Fruit fly (Drosophila melanogaster): ENCODE results near the gene Spn77Bc.

Gene Spn77Bc

DNA sequence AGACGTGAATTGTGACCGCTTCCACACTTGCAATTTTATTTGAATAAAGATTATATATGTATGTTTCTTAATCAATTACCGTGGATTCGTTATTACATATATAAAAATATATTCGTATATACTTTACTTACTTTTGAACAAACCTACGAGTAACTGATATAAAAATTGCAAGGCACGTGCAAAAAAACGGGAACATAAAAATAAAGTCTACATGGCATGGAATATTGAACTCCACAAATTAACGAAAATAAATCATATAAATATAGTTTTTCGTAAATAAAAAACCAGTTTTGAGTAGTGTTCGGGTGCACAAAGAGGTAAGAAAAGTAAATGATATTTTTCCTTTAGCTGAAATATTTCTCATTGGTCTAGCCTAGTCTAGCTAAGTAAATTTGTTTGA is at the start of gene Spn77Bc:
Spn77Bc (plus strand) TSS at position 301 of the 400 bp plus-strand sequence.
- TF ChIP-seq D1 (tag; optimal IDR thresholded peaks at IDR 0.05) (no peak), Pif1B (GFP tag; optimal IDR thresholded peaks at IDR 0.05) (no peak)

DNA sequence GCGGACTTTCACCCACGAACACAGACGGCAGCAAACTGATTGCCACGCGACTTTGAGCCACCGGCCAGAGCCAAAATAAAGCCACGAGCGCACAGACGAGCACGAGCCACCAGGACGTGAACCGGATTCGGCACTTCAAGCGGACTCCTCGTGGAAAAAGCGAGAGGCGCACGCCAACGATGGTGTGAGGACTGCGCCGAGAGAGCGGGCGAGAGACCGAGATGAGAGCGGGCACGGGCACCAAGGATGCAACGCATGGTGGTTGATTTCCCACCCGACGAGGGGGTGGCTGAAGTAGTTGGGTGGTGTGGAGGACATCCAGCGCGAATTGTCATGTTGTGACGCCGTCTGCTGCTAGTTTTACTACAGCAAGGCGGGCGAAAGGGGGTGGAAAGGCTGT is 47.3 kb upstream of the Spn77Bc start, which contains the start of gene gogo:
gogo (minus strand) TSS at position 39 of the 400 bp plus-strand sequence.
- no peak for TF ChIP-seq Ets98B (GFP tag; IDR thresholded peaks at IDR 0.05)
- no peak for TF ChIP-seq CG12605 (GFP tag; IDR thresholded peaks at IDR 0.05)
- TF ChIP-seq gl (tag; optimal IDR thresholded peaks at IDR 0.05), result no peak
- no peak for TF ChIP-seq CG15710 (tag; optimal IDR thresholded peaks at IDR 0.05)
- no peak for TF ChIP-seq CG17806 (tag; optimal IDR thresholded peaks at IDR 0.05)
- no peak for TF ChIP-seq D1 (tag; optimal IDR thresholded peaks at IDR 0.05)
- TF ChIP-seq CG14655 (GFP tag; optimal IDR thresholded peaks at IDR 0.05), result no peak
- TF ChIP-seq CG8159 (tag; optimal IDR thresholded peaks at IDR 0.05), result no peak
- TF ChIP-seq CG13204 (GFP tag; optimal IDR thresholded peaks at IDR 0.05), result no peak

DNA sequence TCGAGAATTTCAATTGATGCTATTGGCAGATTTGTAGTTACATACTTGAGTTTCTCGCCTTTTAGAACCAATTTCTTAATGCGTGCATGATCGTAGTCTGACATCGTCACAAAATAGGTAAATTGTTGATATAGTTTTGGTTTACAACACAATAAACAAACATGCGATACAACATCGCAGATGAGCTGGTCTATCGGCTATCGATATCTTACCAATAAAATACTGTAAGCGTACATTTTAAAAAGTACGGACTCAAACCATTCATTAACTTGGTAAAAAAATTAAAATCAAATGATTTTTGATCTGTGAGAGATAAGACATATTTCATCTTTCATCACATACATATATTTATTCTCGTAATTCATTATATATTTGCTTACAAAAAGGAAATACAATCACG is 45.6 kb upstream of the Spn77Bc start, which contains the start of gene FRG1:
FRG1 (minus strand) TSS at position 175 of the 400 bp plus-strand sequence.
- TF ChIP-seq CG32121 (GFP tag; IDR thresholded peaks at IDR 0.05) (no peak), CG4496 (GFP tag; IDR thresholded peaks at IDR 0.05) (no peak), gl (tag; optimal IDR thresholded peaks at IDR 0.05) (no peak), CG10348 (GFP tag; IDR thresholded peaks at IDR 0.05) (no peak), CG9948 (tag; optimal IDR thresholded peaks at IDR 0.05) (no peak), Pif1B (GFP tag; optimal IDR thresholded peaks at IDR 0.05) (no peak), CG14655 (GFP tag; optimal IDR thresholded peaks at IDR 0.05) (no peak), D1 (tag; optimal IDR thresholded peaks at IDR 0.05) (no peak), Snoo (tag; optimal IDR thresholded peaks at IDR 0.05) (no peak), CG12605 (GFP tag; IDR thresholded peaks at IDR 0.05) (no peak), fd96Ca (GFP tag; IDR thresholded peaks at IDR 0.05) (no peak), CG8159 (tag; optimal IDR thresholded peaks at IDR 0.05) (no peak), CG17806 (tag; optimal IDR thresholded peaks at IDR 0.05) (no peak), Ets98B (GFP tag; IDR thresholded peaks at IDR 0.05) (no peak), CG8301 (tag; optimal IDR thresholded peaks at IDR 0.05) (no peak), CG34367 (tag; optimal IDR thresholded peaks at IDR 0.05) (no peak), EcR (GFP tag; optimal IDR thresholded peaks at IDR 0.05) (no peak), CG15710 (tag; optimal IDR thresholded peaks at IDR 0.05) (no peak), rn (GFP tag; IDR thresholded peaks at IDR 0.05) (no peak), Pif1A (GFP tag; optimal IDR thresholded peaks at IDR 0.05) (no peak)

DNA sequence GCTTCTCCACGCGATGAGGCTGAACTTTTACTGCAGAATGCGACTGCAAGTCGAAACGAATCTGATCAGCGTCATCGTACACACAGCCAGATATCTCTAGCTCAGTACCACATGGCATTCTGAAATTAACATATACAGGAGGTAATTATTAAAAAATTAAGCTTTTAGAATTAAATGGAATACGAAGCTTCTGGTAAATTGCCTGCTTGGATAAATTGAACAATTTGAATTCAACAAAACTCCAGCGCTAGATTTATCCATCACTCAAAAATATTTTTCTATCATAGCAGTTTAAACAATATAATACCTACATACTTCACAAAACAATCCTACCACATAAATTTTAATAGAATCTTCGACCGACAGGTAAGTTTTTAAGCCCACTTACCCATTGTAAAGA is 43.3 kb upstream of the Spn77Bc start, which contains the start of gene SCCRO4:
SCCRO4 (plus strand) TSS at position 301 of the 400 bp plus-strand sequence.
- no peak for TF ChIP-seq CG32121 (GFP tag; IDR thresholded peaks at IDR 0.05)
- TF ChIP-seq Ets98B (GFP tag; IDR thresholded peaks at IDR 0.05), result no peak
- no peak for TF ChIP-seq CG8301 (tag; optimal IDR thresholded peaks at IDR 0.05)
- TF ChIP-seq CG13204 (GFP tag; optimal IDR thresholded peaks at IDR 0.05), result no peak
- no peak for TF ChIP-seq Pif1A (GFP tag; optimal IDR thresholded peaks at IDR 0.05)
- no peak for TF ChIP-seq CG12605 (GFP tag; IDR thresholded peaks at IDR 0.05)
- TF ChIP-seq CG17806 (tag; optimal IDR thresholded peaks at IDR 0.05), result no peak
- TF ChIP-seq D1 (tag; optimal IDR thresholded peaks at IDR 0.05), result no peak
- TF ChIP-seq rn (GFP tag; IDR thresholded peaks at IDR 0.05), result no peak

DNA sequence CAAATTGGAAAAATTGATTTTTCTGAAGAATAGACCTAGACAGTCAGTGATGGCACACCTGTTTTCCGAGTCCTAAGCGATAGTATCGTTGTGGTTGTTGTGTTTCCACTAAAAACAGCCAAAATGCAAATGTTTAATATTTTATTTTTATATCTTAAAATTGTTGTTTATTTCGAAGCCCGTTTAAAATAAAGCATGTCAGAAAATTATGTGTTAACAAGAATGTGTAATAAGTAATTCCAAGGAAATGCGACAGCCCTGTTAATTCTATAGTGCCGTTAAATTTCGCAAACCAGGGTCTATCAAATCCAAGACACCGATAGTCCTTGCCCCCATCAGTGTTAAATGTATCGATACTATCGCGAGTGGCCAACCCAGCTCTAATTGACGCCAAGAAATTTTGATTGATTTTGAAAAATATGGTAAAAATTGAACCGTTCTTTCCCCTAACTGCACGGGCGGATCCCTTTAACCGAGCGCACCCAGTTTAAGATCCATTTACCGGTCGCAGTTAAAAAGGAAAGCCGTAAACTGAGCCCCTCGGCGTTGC is 40.3 kb upstream of the Spn77Bc start, which contains the start of gene Pex23:
Pex23 (minus strand) TSS at position 61 of the 550 bp plus-strand sequence.
- TF ChIP-seq CG15710 (tag; optimal IDR thresholded peaks at IDR 0.05), result peak; percentile 66
- TF ChIP-seq Snoo (tag; optimal IDR thresholded peaks at IDR 0.05), result peak; percentile 59
- no peak for TF ChIP-seq Pif1A (GFP tag; optimal IDR thresholded peaks at IDR 0.05)
- peak; percentile 62 for TF ChIP-seq rn (GFP tag; IDR thresholded peaks at IDR 0.05)
- TF ChIP-seq gl (tag; optimal IDR thresholded peaks at IDR 0.05), result no peak
- TF ChIP-seq EcR (GFP tag; optimal IDR thresholded peaks at IDR 0.05), result no peak
- TF ChIP-seq CG14655 (GFP tag; optimal IDR thresholded peaks at IDR 0.05), result no peak
- TF ChIP-seq CG34367 (tag; optimal IDR thresholded peaks at IDR 0.05), result peak; percentile 33
- TF ChIP-seq CG13204 (GFP tag; optimal IDR thresholded peaks at IDR 0.05), result no peak
- TF ChIP-seq CG10348 (GFP tag; IDR thresholded peaks at IDR 0.05), result peak; percentile 51; the same call in 1 of the 2 replicates
- peak; percentile 55 for TF ChIP-seq CG8159 (tag; optimal IDR thresholded peaks at IDR 0.05)
- peak; percentile 78 for TF ChIP-seq fd96Ca (GFP tag; IDR thresholded peaks at IDR 0.05)
- peak; percentile 49 for TF ChIP-seq CG17806 (tag; optimal IDR thresholded peaks at IDR 0.05)
- no peak for TF ChIP-seq Pif1B (GFP tag; optimal IDR thresholded peaks at IDR 0.05)
- peak; percentile 49; the same call in 1 of the 2 replicates for TF ChIP-seq CG32121 (GFP tag; IDR thresholded peaks at IDR 0.05)
- peak; percentile 83 for TF ChIP-seq CG4496 (GFP tag; IDR thresholded peaks at IDR 0.05)
- TF ChIP-seq Ets98B (GFP tag; IDR thresholded peaks at IDR 0.05), result peak; percentile 68
- TF ChIP-seq D1 (tag; optimal IDR thresholded peaks at IDR 0.05), result no peak
- TF ChIP-seq CG8301 (tag; optimal IDR thresholded peaks at IDR 0.05), result no peak
- TF ChIP-seq CG12605 (GFP tag; IDR thresholded peaks at IDR 0.05), result peak; percentile 7; the same call in 1 of the 2 replicates
- peak; percentile 44 for TF ChIP-seq CG9948 (tag; optimal IDR thresholded peaks at IDR 0.05)

DNA sequence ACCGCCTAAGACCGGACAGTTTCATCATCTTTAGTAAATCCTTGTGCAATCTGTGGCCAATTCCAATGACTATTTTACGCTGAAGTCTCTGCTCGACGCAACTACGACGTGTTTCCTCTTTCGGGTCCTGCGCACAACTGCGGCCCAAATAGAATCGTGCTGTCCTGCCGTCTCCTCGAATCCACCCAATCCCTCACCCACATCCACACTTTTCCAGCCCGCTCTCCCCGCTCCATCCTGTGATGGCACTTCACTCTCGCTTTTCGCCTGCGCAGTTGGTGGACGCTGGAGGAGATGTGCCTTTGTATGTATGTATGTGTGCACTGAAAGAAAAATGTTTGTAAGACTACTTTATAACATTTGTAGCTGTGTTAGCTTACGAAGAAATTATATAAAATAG is 36.3 kb upstream of the Spn77Bc start, which contains the start of gene CG32225:
CG32225 (minus strand) TSS at position 142 of the 400 bp plus-strand sequence.
- TF ChIP-seq CG4496 (GFP tag; IDR thresholded peaks at IDR 0.05), result peak; percentile 37; the same call in 1 of the 3 replicates
- TF ChIP-seq CG8301 (tag; optimal IDR thresholded peaks at IDR 0.05), result no peak

Data from whole organism, pupa.